Worm (Caenorhabditis elegans) whole organism, L4 larva: Measurements from ENCODE around the gene ZK1193.2.
A peak's percentile ranks its signal among the peaks of the same experiment; 100 is the strongest.

Source experiments
- T26A8.4 ChIP-seq: fragments of 200-800 bp; sonication (Bioruptor generic); IDR thresholded peaks from 2 replicates; pipeline ENCODE4 v1.3.6; 2022; ENCODE audit warnings: missing genetic modification characterization, missing compliant biosample characterization
- ces-1 ChIP-seq: fragments of 150-350 bp; sonication (generic microtip); optimal IDR thresholded peaks from 4 replicates; lab custom pipeline; 2014; ENCODE audit warnings: missing biosample characterization, missing genetic modification reagents, missing genetic modification characterization
- cey-2 ChIP-seq: sonication (generic microtip); optimal IDR thresholded peaks from 3 replicates; lab custom pipeline; 2017; ENCODE audit warnings: missing genetic modification characterization, mild to moderate bottlenecking, missing compliant biosample characterization, antibody characterized with exemption, borderline replicate concordance; ENCODE audit not compliant: insufficient read depth
- egl-27 ChIP-seq: sonication (generic microtip); optimal IDR thresholded peaks from 3 replicates; lab custom pipeline; 2017; ENCODE audit warnings: missing biosample characterization, missing genetic modification reagents, missing genetic modification characterization
- lin-15B ChIP-seq: fragments of 150-350 bp; sonication (generic microtip); optimal IDR thresholded peaks from 3 replicates; lab custom pipeline; 2014; ENCODE audit warnings: missing biosample characterization, missing genetic modification characterization
- lin-29 ChIP-seq: fragments of 200-800 bp; sonication (Bioruptor generic); IDR thresholded peaks from 2 replicates; pipeline ENCODE4 v1.3.6; 2022; ENCODE audit warnings: missing genetic modification reagents, missing genetic modification characterization, missing compliant biosample characterization
- mep-1 ChIP-seq: fragments of 150-350 bp; sonication (generic microtip); optimal IDR thresholded peaks from 3 replicates; lab custom pipeline; 2014; ENCODE audit warnings: missing biosample characterization, missing genetic modification characterization
- mxl-2 ChIP-seq: fragments of 200-800 bp; sonication (Bioruptor generic); conservative IDR thresholded peaks from 2 replicates; pipeline ENCODE4 v1.3.6; 2022; ENCODE audit warnings: missing genetic modification reagents, missing genetic modification characterization, missing compliant biosample characterization
- nhr-6 ChIP-seq: fragments of 150-350 bp; optimal IDR thresholded peaks from 2 replicates; lab custom pipeline; 2014; ENCODE audit warnings: missing biosample characterization, missing genetic modification characterization
- skn-1 ChIP-seq: fragments of 150-350 bp; optimal IDR thresholded peaks from 2 replicates; lab custom pipeline; 2014; ENCODE audit warnings: missing biosample characterization, missing genetic modification characterization
- snpc-4 ChIP-seq: fragments of 150-350 bp; optimal IDR thresholded peaks from 2 replicates; lab custom pipeline; 2014; ENCODE audit warnings: missing biosample characterization, missing genetic modification characterization
- unc-130 ChIP-seq: sonication (generic microtip); optimal IDR thresholded peaks from 2 replicates; lab custom pipeline; 2016; ENCODE audit warnings: missing genetic modification reagents, missing genetic modification characterization, missing compliant biosample characterization

DNA sequence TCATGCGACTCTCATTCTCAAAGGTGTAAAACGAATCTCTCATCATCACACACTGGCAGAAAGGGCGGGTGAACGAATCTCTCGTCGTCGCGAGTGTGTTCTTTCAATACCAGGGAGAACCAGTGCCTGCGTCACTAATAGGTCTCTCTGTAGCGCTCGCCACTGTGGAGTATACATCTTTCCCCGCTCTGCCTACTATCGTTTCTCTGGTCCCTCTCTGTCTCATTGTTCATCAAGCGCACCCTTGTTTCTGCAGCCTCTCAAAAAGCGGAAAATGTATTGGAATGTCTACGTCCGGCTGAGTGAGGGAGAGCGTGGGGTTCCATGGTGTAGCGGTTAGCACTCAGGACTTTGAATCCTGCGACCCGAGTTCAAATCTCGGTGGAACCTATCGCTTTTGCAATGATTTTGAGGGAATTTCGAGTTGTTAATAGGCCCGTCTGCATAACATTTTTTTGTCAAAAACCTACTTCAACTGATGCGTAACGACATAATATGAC lies 15.3 kb downstream of the ZK1193.2 start:
- peak; percentile 97 for TF ChIP-seq mep-1 (tag; lab: Kevin White, UChicago)
- TF ChIP-seq ces-1 (GFP tag; lab: Kevin White, UChicago): no peak
- TF ChIP-seq snpc-4 (tag; lab: Kevin White, UChicago): no peak
- TF ChIP-seq cey-2 (tag; lab: Kevin White, UChicago): no peak
- peak; percentile 96 for TF ChIP-seq T26A8.4
- no peak for TF ChIP-seq lin-15B (tag; lab: Kevin White, UChicago)
- no peak for TF ChIP-seq egl-27
- TF ChIP-seq nhr-6 (tag; lab: Kevin White, UChicago): peak; percentile 88
- TF ChIP-seq lin-29 (GFP tag; lab: Robert Waterston, UW): peak; percentile 70
- peak; percentile 48 for TF ChIP-seq unc-130 (GFP tag; lab: Kevin White, UChicago)
- TF ChIP-seq skn-1: no peak
- TF ChIP-seq mxl-2 (GFP tag; lab: Robert Waterston, UW): no peak
